Worm (Caenorhabditis elegans) whole organism, midembryonic: ENCODE results near the gene gop-3.

Experiments used
- T22C8.4 ChIP-seq: fragments of 200-800 bp; sonication (Bioruptor generic); IDR thresholded peaks from 2 replicates; pipeline ENCODE4 v1.3.6; 2022; ENCODE audit warnings: missing genetic modification characterization, missing compliant biosample characterization
- cog-1 ChIP-seq: sonication (generic microtip); optimal IDR thresholded peaks from 2 replicates; lab custom pipeline; 2016; ENCODE audit warnings: missing genetic modification characterization, missing compliant biosample characterization
- flt-1 ChIP-seq: fragments of 200-800 bp; sonication (Bioruptor generic); IDR thresholded peaks from 2 replicates; pipeline ENCODE4 v1.3.6; 2022; ENCODE audit warnings: missing genetic modification characterization, missing compliant biosample characterization
- klf-2 ChIP-seq: fragments of 200-800 bp; sonication (Bioruptor generic); conservative IDR thresholded peaks from 2 replicates; pipeline ENCODE4 v1.3.6; 2022; ENCODE audit warnings: missing genetic modification reagents, missing genetic modification characterization, missing compliant biosample characterization
- med-1 ChIP-seq: sonication (generic microtip); optimal IDR thresholded peaks from 2 replicates; lab custom pipeline; 2017; ENCODE audit warnings: missing genetic modification characterization, mild to moderate bottlenecking, missing compliant biosample characterization, antibody characterized with exemption, missing genetic modification reagents; ENCODE audit not compliant: insufficient read depth
- ref-1 ChIP-seq: fragments of 200-800 bp; sonication (Bioruptor generic); conservative IDR thresholded peaks from 2 replicates; pipeline ENCODE4 v1.3.6; 2022; ENCODE audit warnings: missing genetic modification reagents, missing genetic modification characterization, missing compliant biosample characterization
- tab-1 ChIP-seq: fragments of 200-800 bp; sonication (Bioruptor generic); IDR thresholded peaks from 2 replicates; pipeline ENCODE4 v1.3.6; 2022; ENCODE audit warnings: missing genetic modification characterization, missing compliant biosample characterization
- ztf-23 ChIP-seq: fragments of 200-800 bp; sonication (Bioruptor generic); IDR thresholded peaks from 2 replicates; pipeline ENCODE4 v1.3.6; 2022; ENCODE audit warnings: missing genetic modification reagents, missing genetic modification characterization, missing compliant biosample characterization
- ztf-29 ChIP-seq: fragments of 200-800 bp; sonication (Bioruptor generic); IDR thresholded peaks from 2 replicates; pipeline ENCODE4 v1.3.6; 2022; ENCODE audit warnings: missing genetic modification reagents, missing genetic modification characterization, missing compliant biosample characterization

gop-3 gene

ce11 chrIII:5260394-5260793, at the start of gene gop-3:
TSS of gene gop-3 (plus strand) at chrIII:5260694.
- TF ChIP-seq tab-1, result no peak
- no peak for TF ChIP-seq ztf-29 (GFP tag; lab: Robert Waterston, UW)
- TF ChIP-seq T22C8.4 (GFP tag; lab: Robert Waterston, UW), result no peak
- no peak for TF ChIP-seq ref-1 (GFP tag; lab: Robert Waterston, UW)
- TF ChIP-seq cog-1 (tag; lab: Kevin White, UChicago), result no peak
- no peak for TF ChIP-seq klf-2 (GFP tag; lab: Robert Waterston, UW)
- no peak for TF ChIP-seq med-1 (GFP tag; lab: Kevin White, UChicago)
- TF ChIP-seq ztf-23 (GFP tag; lab: Robert Waterston, UW), result no peak
- no peak for TF ChIP-seq flt-1 (GFP tag; lab: Robert Waterston, UW)

ce11 chrIII:5211137-5211648, 49.3 kb upstream of the gop-3 start:
- TF ChIP-seq ref-1 (GFP tag; lab: Robert Waterston, UW), result peak; percentile 65; the same call in 1 of the 2 replicates
- TF ChIP-seq ztf-29 (GFP tag; lab: Robert Waterston, UW), result peak; percentile 42; the same call in 1 of the 2 replicates
- TF ChIP-seq tab-1, result peak; percentile 88
- TF ChIP-seq flt-1 (GFP tag; lab: Robert Waterston, UW), result peak; percentile 80; the same call in 1 of the 2 replicates
- TF ChIP-seq ztf-23 (GFP tag; lab: Robert Waterston, UW), result peak; percentile 78
- TF ChIP-seq klf-2 (GFP tag; lab: Robert Waterston, UW), result peak; percentile 75
- TF ChIP-seq med-1 (GFP tag; lab: Kevin White, UChicago), result peak; percentile 12

- TF ChIP-seq cog-1 (tag; lab: Kevin White, UChicago) (no peak), klf-2 (GFP tag; lab: Robert Waterston, UW) (no peak), ref-1 (GFP tag; lab: Robert Waterston, UW) (no peak)
These were observed 46.3 kb upstream of the gop-3 start for ce11 chrIII:5214162-5214561.

- no peak for TF ChIP-seq ztf-23 (GFP tag; lab: Robert Waterston, UW)
- no peak for TF ChIP-seq T22C8.4 (GFP tag; lab: Robert Waterston, UW)
- TF ChIP-seq ref-1 (GFP tag; lab: Robert Waterston, UW), result no peak
These were observed 45.1 kb upstream of the gop-3 start, which contains the start of gene ZC155.4 for ce11 chrIII:5215375-5215774. TSS of gene ZC155.4 (minus strand) at chrIII:5215475.

- TF ChIP-seq ref-1 (GFP tag; lab: Robert Waterston, UW) (no peak), flt-1 (GFP tag; lab: Robert Waterston, UW) (no peak), cog-1 (tag; lab: Kevin White, UChicago) (no peak), ztf-29 (GFP tag; lab: Robert Waterston, UW) (no peak)
These were observed 43.0 kb upstream of the gop-3 start, which contains the start of gene cutl-19 for ce11 chrIII:5217511-5217910. TSS of gene cutl-19 (minus strand) at chrIII:5217611.

ce11 chrIII:5218687-5219086, 41.8 kb upstream of the gop-3 start, which contains the start of gene ZC155.2:
TSS of gene ZC155.2 (plus strand) at chrIII:5218987.
- TF ChIP-seq T22C8.4 (GFP tag; lab: Robert Waterston, UW), result no peak
- TF ChIP-seq ztf-29 (GFP tag; lab: Robert Waterston, UW), result no peak
- no peak for TF ChIP-seq tab-1
- no peak for TF ChIP-seq med-1 (GFP tag; lab: Kevin White, UChicago)
- TF ChIP-seq klf-2 (GFP tag; lab: Robert Waterston, UW), result no peak
- no peak for TF ChIP-seq cog-1 (tag; lab: Kevin White, UChicago)
- no peak for TF ChIP-seq ztf-23 (GFP tag; lab: Robert Waterston, UW)
- no peak for TF ChIP-seq ref-1 (GFP tag; lab: Robert Waterston, UW)
- no peak for TF ChIP-seq flt-1 (GFP tag; lab: Robert Waterston, UW)

- TF ChIP-seq tab-1 (no peak), ref-1 (GFP tag; lab: Robert Waterston, UW) (no peak), flt-1 (GFP tag; lab: Robert Waterston, UW) (no peak), T22C8.4 (GFP tag; lab: Robert Waterston, UW) (no peak), klf-2 (GFP tag; lab: Robert Waterston, UW) (no peak), ztf-23 (GFP tag; lab: Robert Waterston, UW) (no peak), cog-1 (tag; lab: Kevin White, UChicago) (no peak), med-1 (GFP tag; lab: Kevin White, UChicago) (no peak), ztf-29 (GFP tag; lab: Robert Waterston, UW) (no peak)
These were observed 38.7 kb upstream of the gop-3 start for ce11 chrIII:5221820-5222219.

ce11 chrIII:5222777-5223176, 37.7 kb upstream of the gop-3 start:
- TF ChIP-seq tab-1 (no peak), ref-1 (GFP tag; lab: Robert Waterston, UW) (no peak), flt-1 (GFP tag; lab: Robert Waterston, UW) (no peak), cog-1 (tag; lab: Kevin White, UChicago) (no peak), klf-2 (GFP tag; lab: Robert Waterston, UW) (no peak), ztf-23 (GFP tag; lab: Robert Waterston, UW) (no peak), ztf-29 (GFP tag; lab: Robert Waterston, UW) (no peak), med-1 (GFP tag; lab: Kevin White, UChicago) (no peak), T22C8.4 (GFP tag; lab: Robert Waterston, UW) (no peak)

ce11 chrIII:5224908-5225307, 35.6 kb upstream of the gop-3 start:
- TF ChIP-seq ztf-23 (GFP tag; lab: Robert Waterston, UW) (no peak), ztf-29 (GFP tag; lab: Robert Waterston, UW) (no peak), flt-1 (GFP tag; lab: Robert Waterston, UW) (no peak), med-1 (GFP tag; lab: Kevin White, UChicago) (no peak), ref-1 (GFP tag; lab: Robert Waterston, UW) (no peak), T22C8.4 (GFP tag; lab: Robert Waterston, UW) (no peak), cog-1 (tag; lab: Kevin White, UChicago) (no peak)
